Worm (Caenorhabditis elegans) whole organism, young adult: ENCODE data around the gene acr-23.
"Not testable (repeated sequence)": the region's sequence is repeated elsewhere in the genome, so short reads cannot be mapped to it uniquely, and the experiment has no call there.

Experiments
- B0336.3 ChIP-seq: fragments of 200-800 bp; sonication (Bioruptor generic); IDR thresholded peaks from 2 replicates; pipeline ENCODE4 v1.3.6; 2022; ENCODE audit warnings: missing genetic modification characterization, missing compliant biosample characterization
- C06A6.2 ChIP-seq: fragments of 200-800 bp; sonication (Bioruptor generic); conservative IDR thresholded peaks from 2 replicates; pipeline ENCODE4 v1.3.6; 2022; ENCODE audit warnings: missing genetic modification characterization, missing compliant biosample characterization
- C17E4.6 ChIP-seq: fragments of 200-800 bp; sonication (Bioruptor generic); IDR thresholded peaks from 2 replicates; pipeline ENCODE4 v1.3.6; 2022; ENCODE audit warnings: missing genetic modification reagents, missing genetic modification characterization, missing compliant biosample characterization
- F23B12.7 ChIP-seq: sonication (generic microtip); optimal IDR thresholded peaks from 2 replicates; lab custom pipeline; 2017; ENCODE audit warnings: missing genetic modification characterization, mild to moderate bottlenecking, missing compliant biosample characterization, antibody characterized with exemption, moderate library complexity; ENCODE audit not compliant: insufficient read depth
- F33H1.4 ChIP-seq: fragments of 200-800 bp; sonication (Bioruptor generic); IDR thresholded peaks from 2 replicates; pipeline ENCODE4 v1.3.6; 2022; ENCODE audit warnings: missing genetic modification reagents, missing genetic modification characterization, missing compliant biosample characterization
- F39B2.1 ChIP-seq: fragments of 200-800 bp; sonication (Bioruptor generic); IDR thresholded peaks from 2 replicates; pipeline ENCODE4 v1.3.6; 2022; ENCODE audit warnings: missing genetic modification reagents, missing genetic modification characterization, missing compliant biosample characterization
- F57C9.4 ChIP-seq: sonication (generic microtip); optimal IDR thresholded peaks from 2 replicates; lab custom pipeline; 2017; ENCODE audit warnings: mild to moderate bottlenecking, missing genetic modification characterization, missing compliant biosample characterization
- Y67H2A.10 ChIP-seq: fragments of 200-800 bp; sonication (Bioruptor generic); conservative IDR thresholded peaks from 2 replicates; pipeline ENCODE4 v1.3.6; 2022; ENCODE audit warnings: missing genetic modification reagents, missing genetic modification characterization, missing compliant biosample characterization
- atf-7 ChIP-seq: sonication (generic microtip); optimal IDR thresholded peaks from 2 replicates; lab custom pipeline; 2017; ENCODE audit warnings: mild to moderate bottlenecking, missing genetic modification characterization, missing compliant biosample characterization
- attf-5 ChIP-seq: fragments of 200-800 bp; sonication (Bioruptor generic); optimal IDR thresholded peaks from 2 replicates; lab custom pipeline; 2018; ENCODE audit warnings: mild to moderate bottlenecking, missing genetic modification characterization, missing compliant biosample characterization
- attf-6 ChIP-seq: fragments of 200-800 bp; sonication (Bioruptor generic); IDR thresholded peaks from 2 replicates; pipeline ENCODE4 v1.3.6; 2022; ENCODE audit warnings: missing genetic modification reagents, missing genetic modification characterization, missing compliant biosample characterization
- cebp-1 ChIP-seq, 2 experiments: fragments of 200-800 bp in 1 of 2; sonication (Bioruptor generic) in 1 of 2; sonication (generic microtip) in 1 of 2; IDR thresholded peaks in 1 of 2; optimal IDR thresholded peaks in 1 of 2; 2 replicates each; pipeline versions ENCODE4 v1.3.6 to Lab custom; 2017 to 2022; ENCODE audit warnings: missing compliant biosample characterization in 2 of 2, missing genetic modification characterization in 2 of 2, mild to moderate bottlenecking in 1 of 2, missing genetic modification reagents in 1 of 2, moderate library complexity in 1 of 2
- ceh-27 ChIP-seq: fragments of 200-800 bp; sonication (Bioruptor generic); optimal IDR thresholded peaks from 2 replicates; lab custom pipeline; 2018; ENCODE audit warnings: mild to moderate bottlenecking, missing genetic modification characterization, moderate library complexity, missing compliant biosample characterization
- ceh-79 ChIP-seq: sonication (generic microtip); optimal IDR thresholded peaks from 2 replicates; lab custom pipeline; 2017; ENCODE audit warnings: mild to moderate bottlenecking, missing genetic modification characterization, missing compliant biosample characterization
- chd-7 ChIP-seq: sonication (generic microtip); optimal IDR thresholded peaks from 2 replicates; lab custom pipeline; 2016; ENCODE audit warnings: mild to moderate bottlenecking, missing genetic modification characterization, moderate library complexity, missing compliant biosample characterization
- dpff-1 ChIP-seq: sonication (generic microtip); optimal IDR thresholded peaks from 2 replicates; lab custom pipeline; 2017; ENCODE audit warnings: mild to moderate bottlenecking, missing genetic modification characterization, missing compliant biosample characterization
- hlh-26 ChIP-seq: fragments of 200-800 bp; sonication (Bioruptor generic); conservative IDR thresholded peaks from 2 replicates; pipeline ENCODE4 v1.3.6; 2022; ENCODE audit warnings: missing genetic modification reagents, missing genetic modification characterization, missing compliant biosample characterization
- hmg-1.2 ChIP-seq: fragments of 200-800 bp; sonication (Bioruptor generic); IDR thresholded peaks from 2 replicates; pipeline ENCODE4 v1.3.6; 2022; ENCODE audit warnings: missing genetic modification reagents, missing genetic modification characterization, missing compliant biosample characterization
- let-607 ChIP-seq, 2 experiments: fragments of 200-800 bp in 1 of 2; sonication (Bioruptor generic) in 1 of 2; sonication (generic microtip) in 1 of 2; optimal IDR thresholded peaks; 2 replicates each; lab custom pipeline; 2016 to 2018; ENCODE audit warnings: mild to moderate bottlenecking in 2 of 2, missing compliant biosample characterization in 2 of 2, missing genetic modification characterization in 2 of 2, moderate library complexity in 2 of 2, missing genotype in 1 of 2
- lir-1 ChIP-seq: fragments of 200-800 bp; sonication (Bioruptor generic); conservative IDR thresholded peaks from 2 replicates; pipeline ENCODE4 v1.3.6; 2022; ENCODE audit warnings: missing genetic modification reagents, missing genetic modification characterization, missing compliant biosample characterization
- lsl-1 ChIP-seq: fragments of 200-800 bp; sonication (Bioruptor generic); optimal IDR thresholded peaks from 2 replicates; lab custom pipeline; 2018; ENCODE audit warnings: mild to moderate bottlenecking, missing genetic modification characterization, moderate library complexity, missing compliant biosample characterization
- madf-10 ChIP-seq: sonication (generic microtip); optimal IDR thresholded peaks from 2 replicates; lab custom pipeline; 2016; ENCODE audit warnings: mild to moderate bottlenecking, missing genetic modification characterization, missing compliant biosample characterization
- nhr-179 ChIP-seq: sonication (generic microtip); optimal IDR thresholded peaks from 2 replicates; lab custom pipeline; 2016; ENCODE audit warnings: mild to moderate bottlenecking, missing genetic modification characterization, missing compliant biosample characterization
- rcor-1 ChIP-seq: fragments of 200-800 bp; sonication (Bioruptor generic); IDR thresholded peaks from 2 replicates; pipeline ENCODE4 v1.3.6; 2022; ENCODE audit warnings: missing genetic modification reagents, missing genetic modification characterization, missing compliant biosample characterization
- rec-8 ChIP-seq, 2 experiments: sonication (generic microtip); optimal IDR thresholded peaks; 2 replicates each; lab custom pipeline; 2016; ENCODE audit warnings: mild to moderate bottlenecking in 2 of 2, missing genetic modification characterization in 2 of 2, missing genetic modification reagents in 2 of 2, missing genotype in 2 of 2, missing biosample characterization in 1 of 2, missing compliant biosample characterization in 1 of 2, moderate library complexity in 1 of 2
- repo-1 ChIP-seq: sonication (generic microtip); optimal IDR thresholded peaks from 2 replicates; lab custom pipeline; 2017; ENCODE audit warnings: mild to moderate bottlenecking, missing genetic modification characterization, missing compliant biosample characterization
- snpc-3.4 ChIP-seq: sonication (generic microtip); optimal IDR thresholded peaks from 2 replicates; lab custom pipeline; 2017; ENCODE audit warnings: missing genetic modification characterization, mild to moderate bottlenecking, missing compliant biosample characterization, antibody characterized with exemption, moderate library complexity, missing genotype, missing genetic modification reagents
- tbp1 ChIP-seq: fragments of 200-800 bp; sonication (Bioruptor generic); optimal IDR thresholded peaks from 2 replicates; lab custom pipeline; 2018; ENCODE audit warnings: mild to moderate bottlenecking, missing genetic modification characterization, missing compliant biosample characterization
- zfh-2 ChIP-seq: fragments of 200-800 bp; sonication (Bioruptor generic); conservative IDR thresholded peaks from 2 replicates; pipeline ENCODE4 v1.3.6; 2022; ENCODE audit warnings: missing genetic modification reagents, missing genetic modification characterization, missing compliant biosample characterization
- ztf-22 ChIP-seq: fragments of 200-800 bp; sonication (Bioruptor generic); optimal IDR thresholded peaks from 2 replicates; lab custom pipeline; 2018; ENCODE audit warnings: mild to moderate bottlenecking, missing genetic modification characterization, moderate library complexity, missing compliant biosample characterization
- ztf-25 ChIP-seq: fragments of 200-800 bp; sonication (Bioruptor generic); IDR thresholded peaks from 2 replicates; pipeline ENCODE4 v1.3.6; 2022; ENCODE audit warnings: missing genetic modification reagents, missing genetic modification characterization, missing compliant biosample characterization

acr-23 gene

DNA sequence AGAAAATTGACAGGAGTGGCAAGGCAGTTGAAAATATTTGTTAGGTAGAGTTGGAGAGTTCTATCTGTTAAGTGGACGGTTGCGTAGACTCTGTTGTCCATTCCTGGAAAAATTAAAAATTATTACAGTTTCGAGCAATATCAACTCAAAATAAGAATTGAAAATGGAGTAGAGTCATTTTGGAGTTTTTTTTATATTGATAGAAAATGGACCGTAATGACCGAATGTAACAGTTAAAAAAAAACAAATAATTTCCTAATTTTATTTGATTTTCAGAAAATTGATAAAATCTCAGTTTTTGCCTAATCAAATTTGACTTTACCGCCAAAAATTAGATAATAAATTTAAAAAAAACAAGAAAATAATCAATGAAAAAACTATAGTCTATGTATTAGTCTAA, 32.4 kb downstream of the acr-23 start, which contains the start of gene F59B1.4:
Gene F59B1.4, minus strand, starts transcription at position 101 of the 400 bp plus-strand sequence.
- TF ChIP-seq madf-10 (tag; lab: Kevin White, UChicago) = no peak
- no peak for TF ChIP-seq ztf-22 (GFP tag; lab: Kevin White, UChicago)
- no peak for TF ChIP-seq Y67H2A.10 (GFP tag; lab: Robert Waterston, UW)
- no peak for TF ChIP-seq rec-8 (tag; optimal IDR thresholded peaks at IDR 0.05; lab: Kevin White, UChicago)
- TF ChIP-seq B0336.3 = no peak
- no peak for TF ChIP-seq let-607 (tag; optimal IDR thresholded peaks at IDR 0.05; lab: Kevin White, UChicago)
- TF ChIP-seq dpff-1 (tag; lab: Kevin White, UChicago) = no peak

DNA sequence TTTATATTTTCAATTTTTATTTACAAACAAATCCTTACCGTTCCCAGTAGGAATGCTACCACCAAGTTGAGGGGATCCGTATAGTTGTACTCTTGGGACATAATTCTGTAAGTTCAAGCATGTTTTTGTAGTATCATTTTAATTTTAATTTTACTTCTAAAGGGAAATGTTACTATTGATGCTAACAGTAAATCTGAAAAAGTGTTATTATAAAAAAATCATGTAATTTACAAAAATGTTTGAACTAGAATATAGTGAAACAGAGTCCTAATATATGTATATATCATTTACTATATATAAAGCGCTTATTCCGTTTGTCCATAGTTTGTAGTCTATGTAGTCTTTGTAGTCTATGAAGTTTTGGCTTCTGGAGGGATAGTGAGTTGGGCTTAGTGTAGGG, 38.8 kb downstream of the acr-23 start, which contains the start of gene srx-93:
Gene srx-93, minus strand, starts transcription at position 101 of the 400 bp plus-strand sequence.
- not testable (repeated sequence) for TF ChIP-seq hlh-26 (GFP tag; lab: Robert Waterston, UW); F57C9.4 (tag; lab: Kevin White, UChicago); rcor-1

- TF ChIP-seq ztf-25 (GFP tag; lab: Robert Waterston, UW) = no peak
Measured at ce11 chrV:3616844-3617243, 42.5 kb downstream of the acr-23 start.

DNA sequence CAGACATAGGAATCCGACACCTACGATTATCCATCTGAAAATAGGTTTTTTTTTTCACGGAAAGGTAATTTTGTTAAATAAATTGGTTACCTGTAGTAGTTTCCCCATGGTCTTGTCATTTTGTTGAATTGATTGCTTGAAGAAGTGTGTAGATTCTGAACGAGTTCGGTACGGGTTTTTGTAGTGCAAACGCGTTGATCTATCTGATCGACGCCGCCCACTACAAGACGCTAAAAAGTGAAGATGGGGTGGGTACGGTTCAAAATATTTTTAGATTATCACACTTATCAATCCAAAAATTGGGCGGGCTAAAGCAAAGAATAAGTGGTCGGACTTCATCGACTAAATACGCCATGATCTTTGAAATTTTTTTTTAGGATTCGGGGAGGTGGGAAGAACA, 45.0 kb downstream of the acr-23 start, which contains the start of gene T22F3.11:
Gene T22F3.11, minus strand, starts transcription at position 157 of the 400 bp plus-strand sequence.
- TF ChIP-seq hmg-1.2 (GFP tag; lab: Robert Waterston, UW) (no peak), lir-1 (GFP tag; lab: Robert Waterston, UW) (no peak), F23B12.7 (tag; lab: Kevin White, UChicago) (no peak), C17E4.6 (GFP tag; lab: Robert Waterston, UW) (no peak), zfh-2 (GFP tag; lab: Robert Waterston, UW) (no peak), tbp1 (no peak), B0336.3 (no peak), cebp-1 (GFP tag; IDR thresholded peaks at IDR 0.05; lab: Robert Waterston, UW) (no peak), cebp-1 (tag; optimal IDR thresholded peaks at IDR 0.05; lab: Kevin White, UChicago) (no peak)
- TF ChIP-seq, all 124 proteins: peak for 0

ce11 chrV:3613042-3613441, 46.3 kb downstream of the acr-23 start:
- TF ChIP-seq zfh-2 (GFP tag; lab: Robert Waterston, UW) = peak; percentile 58; the same call in 1 of the 2 replicates
- TF ChIP-seq ceh-79 (tag; lab: Kevin White, UChicago) = no peak
- TF ChIP-seq rcor-1 = no peak

ce11 chrV:3611654-3612053, 47.7 kb downstream of the acr-23 start, which contains the start of gene T22F3.10:
Gene T22F3.10 (minus strand): TSS chrV:3611754.
- TF ChIP-seq F39B2.1 (GFP tag; lab: Robert Waterston, UW) = no peak
- TF ChIP-seq snpc-3.4 (tag; lab: Kevin White, UChicago) = no peak
- TF ChIP-seq chd-7 (tag; lab: Kevin White, UChicago) = no peak
- TF ChIP-seq atf-7 (tag; lab: Kevin White, UChicago) = no peak
- no peak for TF ChIP-seq attf-6 (GFP tag; lab: Robert Waterston, UW)
- no peak for TF ChIP-seq ceh-27 (GFP tag; lab: Kevin White, UChicago)
- TF ChIP-seq nhr-179 (tag; lab: Kevin White, UChicago) = no peak
- no peak for TF ChIP-seq repo-1
- no peak for TF ChIP-seq lsl-1
- no peak for TF ChIP-seq C06A6.2
- no peak for TF ChIP-seq attf-5 (GFP tag; lab: Kevin White, UChicago)
- no peak for TF ChIP-seq F33H1.4 (GFP tag; lab: Robert Waterston, UW)
- TF ChIP-seq, all 124 proteins: peak for 0
